Worm (Caenorhabditis elegans) whole organism, L4 larva: ENCODE measurements around the gene sid-5.

Experiments
- arid-1 ChIP-seq: fragments of 200-800 bp; sonication (Bioruptor generic); conservative IDR thresholded peaks from 2 replicates; pipeline ENCODE4 v1.3.6; 2022; ENCODE audit warnings: missing genetic modification reagents, missing genetic modification characterization, missing compliant biosample characterization
- daf-12 ChIP-seq: fragments of 150-350 bp; optimal IDR thresholded peaks from 2 replicates; lab custom pipeline; 2014; ENCODE audit warnings: missing biosample characterization, missing genetic modification reagents, missing genetic modification characterization
- dpl-1 ChIP-seq: fragments of 150-350 bp; optimal IDR thresholded peaks from 2 replicates; lab custom pipeline; 2014; ENCODE audit warnings: missing biosample characterization, missing genetic modification reagents, missing genetic modification characterization
- egl-27 ChIP-seq: sonication (generic microtip); optimal IDR thresholded peaks from 3 replicates; lab custom pipeline; 2017; ENCODE audit warnings: missing biosample characterization, missing genetic modification reagents, missing genetic modification characterization
- fkh-10 ChIP-seq: fragments of 150-350 bp; optimal IDR thresholded peaks from 2 replicates; lab custom pipeline; 2014; ENCODE audit warnings: missing biosample characterization, missing genetic modification reagents, missing genetic modification characterization
- fos-1 ChIP-seq: fragments of 150-350 bp; optimal IDR thresholded peaks from 2 replicates; lab custom pipeline; 2014; ENCODE audit warnings: missing biosample characterization, missing genetic modification characterization
- lim-7 ChIP-seq: fragments of 200-800 bp; sonication (Bioruptor generic); IDR thresholded peaks from 2 replicates; pipeline ENCODE4 v1.3.6; 2022; ENCODE audit warnings: missing genetic modification characterization, missing compliant biosample characterization
- madf-5 ChIP-seq, 2 experiments: fragments of 200-800 bp; sonication (Bioruptor generic); IDR thresholded peaks; 2 replicates each; pipeline ENCODE4 v1.3.6; 2022; ENCODE audit warnings: missing compliant biosample characterization in 2 of 2, missing genetic modification characterization in 2 of 2
- mep-1 ChIP-seq: fragments of 150-350 bp; sonication (generic microtip); optimal IDR thresholded peaks from 3 replicates; lab custom pipeline; 2014; ENCODE audit warnings: missing biosample characterization, missing genetic modification characterization
- nhr-11 ChIP-seq: fragments of 150-350 bp; optimal IDR thresholded peaks from 2 replicates; lab custom pipeline; 2014; ENCODE audit warnings: missing biosample characterization, missing genetic modification characterization
- pha-4 ChIP-seq, 2 experiments: fragments of 150-350 bp in 1 of 2; fragments of 200-800 bp in 1 of 2; sonication (Bioruptor generic) in 1 of 2; IDR thresholded peaks in 1 of 2; optimal IDR thresholded peaks in 1 of 2; 2 replicates each; pipeline versions ENCODE4 v1.3.6 to Lab custom; 2014 to 2022; ENCODE audit warnings: missing genetic modification characterization in 2 of 2, missing genetic modification reagents in 2 of 2, missing biosample characterization in 1 of 2, missing compliant biosample characterization in 1 of 2
- sdz-12 ChIP-seq: fragments of 200-800 bp; sonication (Bioruptor generic); optimal IDR thresholded peaks from 2 replicates; lab custom pipeline; 2018; ENCODE audit warnings: mild to moderate bottlenecking, missing genetic modification characterization, missing compliant biosample characterization
- vab-7 ChIP-seq: fragments of 200-800 bp; sonication (Bioruptor generic); IDR thresholded peaks from 2 replicates; pipeline ENCODE4 v1.3.6; 2022; ENCODE audit warnings: missing genetic modification reagents, missing genetic modification characterization, missing compliant biosample characterization

- TF ChIP-seq madf-5 (GFP tag; IDR thresholded peaks at IDR 0.05; lab: Robert Waterston, UW): no peak
- no peak for TF ChIP-seq fos-1 (tag; lab: Kevin White, UChicago)
- no peak for TF ChIP-seq fkh-10 (GFP tag; lab: Kevin White, UChicago)
- no peak for TF ChIP-seq lim-7 (GFP tag; lab: Robert Waterston, UW)
- TF ChIP-seq arid-1 (GFP tag; lab: Robert Waterston, UW): no peak
- TF ChIP-seq nhr-11 (tag; lab: Kevin White, UChicago): no peak
- TF ChIP-seq sdz-12 (GFP tag; lab: Kevin White, UChicago): no peak
- no peak for TF ChIP-seq daf-12 (tag; lab: Kevin White, UChicago)
- no peak for TF ChIP-seq pha-4 (GFP tag; IDR thresholded peaks at IDR 0.05; lab: Robert Waterston, UW)
- TF ChIP-seq pha-4 (tag; optimal IDR thresholded peaks at IDR 0.05; lab: Kevin White, UChicago): no peak
- no peak for TF ChIP-seq egl-27 (tag; lab: Kevin White, UChicago)
- no peak for TF ChIP-seq vab-7 (GFP tag; lab: Robert Waterston, UW)
- no peak for TF ChIP-seq dpl-1 (GFP tag; lab: Kevin White, UChicago)
- TF ChIP-seq mep-1 (tag; lab: Kevin White, UChicago): no peak
These were observed 30.9 kb downstream of the sid-5 start, which contains the start of gene C16E9.2 for ce11 chrX:6935430-6935829.
